Worm (Caenorhabditis elegans) whole organism, young adult: Measurements from ENCODE around the gene F53F8.5.
A peak's percentile ranks its signal among the peaks of the same experiment; 100 is the strongest.

Source experiments
- B0019.2 ChIP-seq: fragments of 200-800 bp; sonication (Bioruptor generic); conservative IDR thresholded peaks from 2 replicates; pipeline ENCODE4 v1.3.6; 2022; ENCODE audit warnings: missing genetic modification reagents, missing genetic modification characterization, missing compliant biosample characterization
- C06A6.2 ChIP-seq: fragments of 200-800 bp; sonication (Bioruptor generic); conservative IDR thresholded peaks from 2 replicates; pipeline ENCODE4 v1.3.6; 2022; ENCODE audit warnings: missing genetic modification characterization, missing compliant biosample characterization
- F10E7.11 ChIP-seq: sonication (generic microtip); optimal IDR thresholded peaks from 2 replicates; lab custom pipeline; 2017; ENCODE audit warnings: mild to moderate bottlenecking, missing genetic modification characterization, moderate library complexity, missing compliant biosample characterization
- F22D6.2 ChIP-seq: sonication (generic microtip); optimal IDR thresholded peaks from 2 replicates; lab custom pipeline; 2016; ENCODE audit warnings: mild to moderate bottlenecking, missing genetic modification characterization, missing compliant biosample characterization
- F39B2.1 ChIP-seq: fragments of 200-800 bp; sonication (Bioruptor generic); IDR thresholded peaks from 2 replicates; pipeline ENCODE4 v1.3.6; 2022; ENCODE audit warnings: missing genetic modification reagents, missing genetic modification characterization, missing compliant biosample characterization
- F49E8.2 ChIP-seq: sonication (generic microtip); optimal IDR thresholded peaks from 3 replicates; lab custom pipeline; 2017; ENCODE audit warnings: missing genetic modification characterization, mild to moderate bottlenecking, missing compliant biosample characterization, antibody characterized with exemption, moderate library complexity; ENCODE audit not compliant: insufficient read depth
- F57C9.4 ChIP-seq: sonication (generic microtip); optimal IDR thresholded peaks from 2 replicates; lab custom pipeline; 2017; ENCODE audit warnings: mild to moderate bottlenecking, missing genetic modification characterization, missing compliant biosample characterization
- K11D2.4 ChIP-seq: fragments of 200-800 bp; sonication (Bioruptor generic); IDR thresholded peaks from 2 replicates; pipeline ENCODE4 v1.3.6; 2022; ENCODE audit warnings: missing genetic modification reagents, missing genetic modification characterization, missing compliant biosample characterization
- K12H6.12 ChIP-seq: fragments of 200-800 bp; sonication (Bioruptor generic); optimal IDR thresholded peaks from 2 replicates; lab custom pipeline; 2018; ENCODE audit warnings: mild to moderate bottlenecking, missing genetic modification characterization, missing compliant biosample characterization
- Y53G8AR.9 ChIP-seq: fragments of 200-800 bp; sonication (Bioruptor generic); conservative IDR thresholded peaks from 2 replicates; pipeline ENCODE4 v1.3.6; 2022; ENCODE audit warnings: missing genetic modification reagents, missing genetic modification characterization, missing compliant biosample characterization
- Y79H2A.3 ChIP-seq: fragments of 200-800 bp; sonication (Bioruptor generic); conservative IDR thresholded peaks from 2 replicates; pipeline ENCODE4 v1.3.6; 2022; ENCODE audit warnings: missing genetic modification reagents, missing genetic modification characterization, missing compliant biosample characterization
- ZK185.1 ChIP-seq: sonication (generic microtip); optimal IDR thresholded peaks from 2 replicates; lab custom pipeline; 2016; ENCODE audit warnings: mild to moderate bottlenecking, missing genetic modification characterization, missing compliant biosample characterization; ENCODE audit not compliant: poor library complexity, severe bottlenecking
- aptf-3 ChIP-seq: fragments of 200-800 bp; sonication (Bioruptor generic); IDR thresholded peaks from 2 replicates; pipeline ENCODE4 v1.3.6; 2022; ENCODE audit warnings: missing genetic modification characterization, missing compliant biosample characterization
- attf-3 ChIP-seq: fragments of 200-800 bp; sonication (Bioruptor generic); conservative IDR thresholded peaks from 2 replicates; pipeline ENCODE4 v1.3.6; 2022; ENCODE audit warnings: missing genetic modification reagents, missing genetic modification characterization, missing compliant biosample characterization
- attf-6 ChIP-seq: fragments of 200-800 bp; sonication (Bioruptor generic); IDR thresholded peaks from 2 replicates; pipeline ENCODE4 v1.3.6; 2022; ENCODE audit warnings: missing genetic modification reagents, missing genetic modification characterization, missing compliant biosample characterization
- ccch-3 ChIP-seq: fragments of 200-800 bp; sonication (Bioruptor generic); optimal IDR thresholded peaks from 2 replicates; lab custom pipeline; 2018; ENCODE audit warnings: mild to moderate bottlenecking, missing genetic modification characterization, missing compliant biosample characterization
- cebp-1 ChIP-seq, 2 experiments: fragments of 200-800 bp in 1 of 2; sonication (Bioruptor generic) in 1 of 2; sonication (generic microtip) in 1 of 2; IDR thresholded peaks in 1 of 2; optimal IDR thresholded peaks in 1 of 2; 2 replicates each; pipeline versions ENCODE4 v1.3.6 to Lab custom; 2017 to 2022; ENCODE audit warnings: missing compliant biosample characterization in 2 of 2, missing genetic modification characterization in 2 of 2, mild to moderate bottlenecking in 1 of 2, missing genetic modification reagents in 1 of 2, moderate library complexity in 1 of 2
- ceh-100 ChIP-seq: fragments of 200-800 bp; sonication (Bioruptor generic); IDR thresholded peaks from 2 replicates; pipeline ENCODE4 v1.3.6; 2022; ENCODE audit warnings: missing genetic modification reagents, missing genetic modification characterization, missing compliant biosample characterization
- ceh-40 ChIP-seq: fragments of 200-800 bp; sonication (Bioruptor generic); IDR thresholded peaks from 2 replicates; pipeline ENCODE4 v1.3.6; 2022; ENCODE audit warnings: missing genetic modification characterization, missing compliant biosample characterization
- ceh-79 ChIP-seq: sonication (generic microtip); optimal IDR thresholded peaks from 2 replicates; lab custom pipeline; 2017; ENCODE audit warnings: mild to moderate bottlenecking, missing genetic modification characterization, missing compliant biosample characterization
- ceh-91 ChIP-seq: fragments of 200-800 bp; sonication (Bioruptor generic); IDR thresholded peaks from 2 replicates; pipeline ENCODE4 v1.3.6; 2022; ENCODE audit warnings: missing genetic modification reagents, missing genetic modification characterization, missing compliant biosample characterization
- dpff-1 ChIP-seq: sonication (generic microtip); optimal IDR thresholded peaks from 2 replicates; lab custom pipeline; 2017; ENCODE audit warnings: mild to moderate bottlenecking, missing genetic modification characterization, missing compliant biosample characterization
- egl-44 ChIP-seq: fragments of 200-800 bp; sonication (Bioruptor generic); IDR thresholded peaks from 2 replicates; pipeline ENCODE4 v1.3.6; 2022; ENCODE audit warnings: missing genetic modification reagents, missing genetic modification characterization, missing compliant biosample characterization
- ekl-4 ChIP-seq: fragments of 200-800 bp; sonication (Bioruptor generic); IDR thresholded peaks from 2 replicates; pipeline ENCODE4 v1.3.6; 2022; ENCODE audit warnings: missing genetic modification reagents, missing genetic modification characterization, missing compliant biosample characterization
- him-1 ChIP-seq: sonication (generic microtip); optimal IDR thresholded peaks from 2 replicates; lab custom pipeline; 2016; ENCODE audit warnings: missing genotype, missing genetic modification reagents, missing genetic modification characterization, missing compliant biosample characterization
- hlh-12 ChIP-seq: sonication (generic microtip); optimal IDR thresholded peaks from 2 replicates; lab custom pipeline; 2016; ENCODE audit warnings: missing genetic modification characterization, missing compliant biosample characterization
- hlh-26 ChIP-seq: fragments of 200-800 bp; sonication (Bioruptor generic); conservative IDR thresholded peaks from 2 replicates; pipeline ENCODE4 v1.3.6; 2022; ENCODE audit warnings: missing genetic modification reagents, missing genetic modification characterization, missing compliant biosample characterization
- hmg-1.2 ChIP-seq: fragments of 200-800 bp; sonication (Bioruptor generic); IDR thresholded peaks from 2 replicates; pipeline ENCODE4 v1.3.6; 2022; ENCODE audit warnings: missing genetic modification reagents, missing genetic modification characterization, missing compliant biosample characterization
- hrde-1 ChIP-seq: sonication (generic microtip); optimal IDR thresholded peaks from 2 replicates; lab custom pipeline; 2016; ENCODE audit warnings: missing genetic modification characterization, mild to moderate bottlenecking, missing compliant biosample characterization, moderate library complexity, missing genotype, missing genetic modification reagents, borderline replicate concordance
- lag-1 ChIP-seq: fragments of 200-800 bp; sonication (Bioruptor generic); IDR thresholded peaks from 2 replicates; pipeline ENCODE4 v1.3.6; 2022; ENCODE audit warnings: missing genetic modification reagents, missing genetic modification characterization, missing compliant biosample characterization
- let-526 ChIP-seq: fragments of 200-800 bp; sonication (Bioruptor generic); IDR thresholded peaks from 2 replicates; pipeline ENCODE4 v1.3.6; 2022; ENCODE audit warnings: missing genetic modification reagents, missing genetic modification characterization, missing compliant biosample characterization
- lin-26 ChIP-seq: fragments of 200-800 bp; sonication (Bioruptor generic); IDR thresholded peaks from 2 replicates; pipeline ENCODE4 v1.3.6; 2022; ENCODE audit warnings: missing genetic modification reagents, missing genetic modification characterization, missing compliant biosample characterization
- lin-54 ChIP-seq: fragments of 200-800 bp; sonication (Bioruptor generic); optimal IDR thresholded peaks from 2 replicates; lab custom pipeline; 2018; ENCODE audit warnings: mild to moderate bottlenecking, missing genetic modification characterization, missing compliant biosample characterization
- madf-10 ChIP-seq: sonication (generic microtip); optimal IDR thresholded peaks from 2 replicates; lab custom pipeline; 2016; ENCODE audit warnings: mild to moderate bottlenecking, missing genetic modification characterization, missing compliant biosample characterization
- madf-6 ChIP-seq: fragments of 200-800 bp; sonication (Bioruptor generic); IDR thresholded peaks from 2 replicates; pipeline ENCODE4 v1.3.6; 2022; ENCODE audit warnings: missing genetic modification reagents, missing genetic modification characterization, missing compliant biosample characterization
- mes-4 ChIP-seq: sonication (generic microtip); optimal IDR thresholded peaks from 2 replicates; lab custom pipeline; 2016; ENCODE audit warnings: missing genotype, missing genetic modification characterization, missing compliant biosample characterization
- nfyb-1 ChIP-seq: fragments of 200-800 bp; sonication (Bioruptor generic); IDR thresholded peaks from 2 replicates; pipeline ENCODE4 v1.3.6; 2022; ENCODE audit warnings: missing genetic modification reagents, missing genetic modification characterization, missing compliant biosample characterization
- nhr-120 ChIP-seq: fragments of 200-800 bp; sonication (Bioruptor generic); IDR thresholded peaks from 2 replicates; pipeline ENCODE4 v1.3.6; 2022; ENCODE audit warnings: missing genetic modification characterization, missing compliant biosample characterization
- nhr-179 ChIP-seq: sonication (generic microtip); optimal IDR thresholded peaks from 2 replicates; lab custom pipeline; 2016; ENCODE audit warnings: mild to moderate bottlenecking, missing genetic modification characterization, missing compliant biosample characterization
- pbrm-1 ChIP-seq: fragments of 200-800 bp; sonication (Bioruptor generic); IDR thresholded peaks from 2 replicates; pipeline ENCODE4 v1.3.6; 2022; ENCODE audit warnings: missing genetic modification reagents, missing genetic modification characterization, missing compliant biosample characterization
- repo-1 ChIP-seq: sonication (generic microtip); optimal IDR thresholded peaks from 2 replicates; lab custom pipeline; 2017; ENCODE audit warnings: mild to moderate bottlenecking, missing genetic modification characterization, missing compliant biosample characterization
- snpc-1.3 ChIP-seq: sonication (generic microtip); optimal IDR thresholded peaks from 2 replicates; lab custom pipeline; 2017; ENCODE audit warnings: missing genetic modification characterization, mild to moderate bottlenecking, missing compliant biosample characterization, antibody characterized with exemption, moderate library complexity, missing genotype, missing genetic modification reagents; ENCODE audit not compliant: insufficient read depth
- tbx-9 ChIP-seq: sonication (generic microtip); optimal IDR thresholded peaks from 2 replicates; lab custom pipeline; 2016; ENCODE audit warnings: borderline replicate concordance, missing genetic modification characterization, inconsistent platforms, missing compliant biosample characterization
- zfh-2 ChIP-seq: fragments of 200-800 bp; sonication (Bioruptor generic); conservative IDR thresholded peaks from 2 replicates; pipeline ENCODE4 v1.3.6; 2022; ENCODE audit warnings: missing genetic modification reagents, missing genetic modification characterization, missing compliant biosample characterization
- zim-3 ChIP-seq: sonication (generic microtip); optimal IDR thresholded peaks from 2 replicates; lab custom pipeline; 2017; ENCODE audit warnings: mild to moderate bottlenecking, missing genetic modification characterization, moderate library complexity, missing compliant biosample characterization
- ztf-18 ChIP-seq: sonication (generic microtip); optimal IDR thresholded peaks from 2 replicates; lab custom pipeline; 2016; ENCODE audit warnings: missing genotype, mild to moderate bottlenecking, missing genetic modification characterization, missing compliant biosample characterization
- ztf-28 ChIP-seq: fragments of 200-800 bp; sonication (Bioruptor generic); IDR thresholded peaks from 2 replicates; pipeline ENCODE4 v1.3.6; 2022; ENCODE audit warnings: missing genetic modification reagents, missing genetic modification characterization, missing compliant biosample characterization

The F53F8.5 gene

DNA sequence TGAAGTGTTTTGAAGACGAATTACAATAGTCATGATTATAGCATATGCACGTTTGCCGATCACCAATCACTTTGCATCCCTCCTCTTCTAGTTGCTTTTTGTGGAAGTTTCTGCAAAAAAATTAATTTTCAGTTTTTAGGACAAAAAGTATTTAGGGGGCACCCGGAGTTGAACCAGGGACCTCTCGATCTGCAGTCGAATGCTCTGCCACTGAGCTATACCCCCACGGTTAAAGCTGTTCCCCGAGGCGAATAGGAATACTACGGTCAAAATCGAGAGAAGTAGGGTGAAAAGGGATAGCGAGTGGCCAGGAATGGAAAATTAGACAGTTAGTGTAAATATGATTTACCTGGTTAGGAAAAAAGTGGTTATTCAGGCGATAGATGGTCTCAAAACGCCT lies 9.9 kb downstream of the F53F8.5 start (continued):
- peak; percentile 38 for TF ChIP-seq hrde-1
- no peak for TF ChIP-seq let-526
- no peak for TF ChIP-seq ceh-91 (GFP tag; lab: Robert Waterston, UW)
- TF ChIP-seq dpff-1 (tag; lab: Kevin White, UChicago): no peak
- peak; percentile 87 for TF ChIP-seq zim-3 (tag; lab: Kevin White, UChicago)
- peak; percentile 40 for TF ChIP-seq nhr-179 (tag; lab: Kevin White, UChicago)
- TF ChIP-seq nfyb-1 (GFP tag; lab: Robert Waterston, UW): peak; percentile 84
- 0 out of 2 replicates have a peak, but pooled peaks have one; percentile 36 for TF ChIP-seq nhr-120 (GFP tag; lab: Robert Waterston, UW)
- no peak for TF ChIP-seq F39B2.1 (GFP tag; lab: Robert Waterston, UW)
- TF ChIP-seq ceh-79 (tag; lab: Kevin White, UChicago): peak; percentile 2
- no peak for TF ChIP-seq lag-1
- TF ChIP-seq repo-1: peak; percentile 72
- TF ChIP-seq Y79H2A.3: no peak
- peak; percentile 7 for TF ChIP-seq F49E8.2 (tag; lab: Kevin White, UChicago)
- no peak for TF ChIP-seq cebp-1 (GFP tag; IDR thresholded peaks at IDR 0.05; lab: Robert Waterston, UW)
- TF ChIP-seq cebp-1 (tag; optimal IDR thresholded peaks at IDR 0.05; lab: Kevin White, UChicago): peak; percentile 63
- peak; percentile 56; the same call in 1 of the 2 replicates for TF ChIP-seq ekl-4 (GFP tag; lab: Robert Waterston, UW)
- peak; percentile 45 for TF ChIP-seq ZK185.1 (tag; lab: Kevin White, UChicago)
- TF ChIP-seq tbx-9 (tag; lab: Kevin White, UChicago): peak; percentile 7
- TF ChIP-seq attf-3 (GFP tag; lab: Robert Waterston, UW): peak; percentile 46; the same call in 1 of the 2 replicates
- TF ChIP-seq hlh-12 (tag; lab: Kevin White, UChicago): peak; percentile 33
- TF ChIP-seq K11D2.4 (GFP tag; lab: Robert Waterston, UW): peak; percentile 44; the same call in 1 of the 2 replicates
- TF ChIP-seq him-1 (tag; lab: Kevin White, UChicago): peak; percentile 81
- 0 out of 2 replicates have a peak, but pooled peaks have one; percentile 18 for TF ChIP-seq attf-6 (GFP tag; lab: Robert Waterston, UW)
- peak; percentile 49 for TF ChIP-seq zfh-2 (GFP tag; lab: Robert Waterston, UW)
- peak; percentile 75; the same call in 1 of the 2 replicates for TF ChIP-seq Y53G8AR.9 (GFP tag; lab: Robert Waterston, UW)
- peak; percentile 68 for TF ChIP-seq pbrm-1
- TF ChIP-seq ceh-100 (GFP tag; lab: Robert Waterston, UW): peak; percentile 35; the same call in 1 of the 2 replicates
- TF ChIP-seq aptf-3 (GFP tag; lab: Robert Waterston, UW): no peak
- TF ChIP-seq ceh-40: peak; percentile 81
- peak; percentile 95 for TF ChIP-seq lin-26 (GFP tag; lab: Robert Waterston, UW)
- peak; percentile 52 for TF ChIP-seq F57C9.4 (tag; lab: Kevin White, UChicago)
- peak; percentile 26; the same call in 1 of the 2 replicates for TF ChIP-seq madf-6 (GFP tag; lab: Robert Waterston, UW)
- no peak for TF ChIP-seq F22D6.2 (tag; lab: Kevin White, UChicago)
- TF ChIP-seq mes-4: no peak
- TF ChIP-seq C06A6.2 (GFP tag; lab: Robert Waterston, UW): peak; percentile 37; the same call in 1 of the 2 replicates
- no peak for TF ChIP-seq B0019.2
- TF ChIP-seq ztf-18 (tag; lab: Kevin White, UChicago): peak; percentile 67
- TF ChIP-seq egl-44 (GFP tag; lab: Robert Waterston, UW): peak; percentile 65; the same call in 1 of the 2 replicates
- TF ChIP-seq ccch-3 (GFP tag; lab: Kevin White, UChicago): peak; percentile 45
- peak; percentile 60 for TF ChIP-seq lin-54 (GFP tag; lab: Kevin White, UChicago)
- TF ChIP-seq hlh-26 (GFP tag; lab: Robert Waterston, UW): no peak
- peak; percentile 66 for TF ChIP-seq hmg-1.2 (GFP tag; lab: Robert Waterston, UW)
- TF ChIP-seq ztf-28 (GFP tag; lab: Robert Waterston, UW): 0 out of 2 replicates have a peak, but pooled peaks have one; percentile 24
- TF ChIP-seq madf-10 (tag; lab: Kevin White, UChicago): peak; percentile 42
- no peak for TF ChIP-seq F10E7.11 (tag; lab: Kevin White, UChicago)
- peak; percentile 33 for TF ChIP-seq K12H6.12
- TF ChIP-seq snpc-1.3 (tag; lab: Kevin White, UChicago): peak; percentile 46
